Worm (Caenorhabditis elegans) whole organism, midembryonic: Measurements from ENCODE around the gene srw-77.

Source experiments
- T22C8.4 ChIP-seq: fragments of 200-800 bp; sonication (Bioruptor generic); IDR thresholded peaks from 2 replicates; pipeline ENCODE4 v1.3.6; 2022; ENCODE audit warnings: missing genetic modification characterization, missing compliant biosample characterization
- cog-1 ChIP-seq: sonication (generic microtip); optimal IDR thresholded peaks from 2 replicates; lab custom pipeline; 2016; ENCODE audit warnings: missing genetic modification characterization, missing compliant biosample characterization
- klf-2 ChIP-seq: fragments of 200-800 bp; sonication (Bioruptor generic); conservative IDR thresholded peaks from 2 replicates; pipeline ENCODE4 v1.3.6; 2022; ENCODE audit warnings: missing genetic modification reagents, missing genetic modification characterization, missing compliant biosample characterization
- med-1 ChIP-seq: sonication (generic microtip); optimal IDR thresholded peaks from 2 replicates; lab custom pipeline; 2017; ENCODE audit warnings: missing genetic modification characterization, mild to moderate bottlenecking, missing compliant biosample characterization, antibody characterized with exemption, missing genetic modification reagents; ENCODE audit not compliant: insufficient read depth
- ref-1 ChIP-seq: fragments of 200-800 bp; sonication (Bioruptor generic); conservative IDR thresholded peaks from 2 replicates; pipeline ENCODE4 v1.3.6; 2022; ENCODE audit warnings: missing genetic modification reagents, missing genetic modification characterization, missing compliant biosample characterization
- tab-1 ChIP-seq: fragments of 200-800 bp; sonication (Bioruptor generic); IDR thresholded peaks from 2 replicates; pipeline ENCODE4 v1.3.6; 2022; ENCODE audit warnings: missing genetic modification characterization, missing compliant biosample characterization
- ztf-23 ChIP-seq: fragments of 200-800 bp; sonication (Bioruptor generic); IDR thresholded peaks from 2 replicates; pipeline ENCODE4 v1.3.6; 2022; ENCODE audit warnings: missing genetic modification reagents, missing genetic modification characterization, missing compliant biosample characterization
- ztf-29 ChIP-seq: fragments of 200-800 bp; sonication (Bioruptor generic); IDR thresholded peaks from 2 replicates; pipeline ENCODE4 v1.3.6; 2022; ENCODE audit warnings: missing genetic modification reagents, missing genetic modification characterization, missing compliant biosample characterization

ce11 chrV:16640366-16640765 is 3.1 kb downstream of the srw-77 start:
- no peak for TF ChIP-seq med-1
- TF ChIP-seq T22C8.4 = no peak
- no peak for TF ChIP-seq tab-1 (GFP tag; lab: Robert Waterston, UW)
- TF ChIP-seq ztf-23 (GFP tag; lab: Robert Waterston, UW) = no peak
- no peak for TF ChIP-seq cog-1 (tag; lab: Kevin White, UChicago)
- no peak for TF ChIP-seq ztf-29 (GFP tag; lab: Robert Waterston, UW)
- no peak for TF ChIP-seq klf-2 (GFP tag; lab: Robert Waterston, UW)
- TF ChIP-seq ref-1 (GFP tag; lab: Robert Waterston, UW) = no peak
